Worm (Caenorhabditis elegans): ENCODE results near the gene dmsr-9.

ce11 chrV:6831539-6831938, 32.1 kb upstream of the dmsr-9 start:
- no peak for TF ChIP-seq tab-1 (GFP tag; IDR thresholded peaks at IDR 0.05)
- no peak for TF ChIP-seq ztf-29 (GFP tag; IDR thresholded peaks at IDR 0.05)
- TF ChIP-seq flt-1 (GFP tag; IDR thresholded peaks at IDR 0.05): no peak
